Worm (Caenorhabditis elegans) whole organism, L2 larva: Measurements from ENCODE around the gene sumv-1.

Source experiments
- C34F6.9 ChIP-seq: fragments of 150-350 bp; optimal IDR thresholded peaks from 2 replicates; lab custom pipeline; 2014; ENCODE audit warnings: missing biosample characterization, missing genetic modification characterization
- F13H6.1 ChIP-seq: sonication (generic microtip); optimal IDR thresholded peaks from 2 replicates; lab custom pipeline; 2016; ENCODE audit warnings: missing genetic modification characterization, missing compliant biosample characterization
- R02D3.7 ChIP-seq: fragments of 150-350 bp; optimal IDR thresholded peaks from 2 replicates; lab custom pipeline; 2014; ENCODE audit warnings: missing biosample characterization, missing genetic modification characterization
- Y55F3AM.14 ChIP-seq: fragments of 200-800 bp; sonication (Bioruptor generic); optimal IDR thresholded peaks from 2 replicates; lab custom pipeline; 2018; ENCODE audit warnings: mild to moderate bottlenecking, missing genetic modification characterization, missing compliant biosample characterization
- ZK546.5 ChIP-seq: sonication (generic microtip); optimal IDR thresholded peaks from 2 replicates; lab custom pipeline; 2017; ENCODE audit warnings: missing biosample characterization, missing genetic modification characterization
- alr-1 ChIP-seq: fragments of 150-350 bp; optimal IDR thresholded peaks from 2 replicates; lab custom pipeline; 2014; ENCODE audit warnings: missing biosample characterization, missing genetic modification characterization
- aly-2 ChIP-seq: fragments of 150-350 bp; optimal IDR thresholded peaks from 2 replicates; lab custom pipeline; 2014; ENCODE audit warnings: missing biosample characterization, missing genetic modification characterization
- ama-1 ChIP-seq: fragments of 150-350 bp; optimal IDR thresholded peaks from 2 replicates; lab custom pipeline; 2018; ENCODE audit warnings: inconsistent platforms
- blmp-1 ChIP-seq: sonication (generic microtip); optimal IDR thresholded peaks from 2 replicates; lab custom pipeline; 2017; ENCODE audit warnings: missing genetic modification characterization, mild to moderate bottlenecking, missing compliant biosample characterization, antibody characterized with exemption, moderate library complexity; ENCODE audit not compliant: insufficient read depth
- ceh-82 ChIP-seq: fragments of 150-350 bp; optimal IDR thresholded peaks from 2 replicates; lab custom pipeline; 2014; ENCODE audit warnings: missing biosample characterization, missing genetic modification characterization
- dmd-4 ChIP-seq: sonication (generic microtip); optimal IDR thresholded peaks from 2 replicates; lab custom pipeline; 2017; ENCODE audit warnings: missing biosample characterization, missing genetic modification characterization
- egl-27 ChIP-seq: sonication (generic microtip); optimal IDR thresholded peaks from 3 replicates; lab custom pipeline; 2017; ENCODE audit warnings: missing biosample characterization, missing genetic modification reagents, missing genetic modification characterization
- elt-1 ChIP-seq: fragments of 150-350 bp; optimal IDR thresholded peaks from 2 replicates; lab custom pipeline; 2014; ENCODE audit warnings: missing biosample characterization, missing genetic modification characterization
- elt-3 ChIP-seq: sonication (generic microtip); optimal IDR thresholded peaks from 2 replicates; lab custom pipeline; 2017; ENCODE audit warnings: missing biosample characterization, missing genetic modification characterization
- fos-1 ChIP-seq: fragments of 150-350 bp; optimal IDR thresholded peaks from 2 replicates; lab custom pipeline; 2014; ENCODE audit warnings: missing biosample characterization, missing genetic modification characterization
- gmeb-1 ChIP-seq: fragments of 150-350 bp; optimal IDR thresholded peaks from 2 replicates; lab custom pipeline; 2014; ENCODE audit warnings: missing biosample characterization, missing genetic modification characterization
- lin-13 ChIP-seq: fragments of 150-350 bp; optimal IDR thresholded peaks from 2 replicates; lab custom pipeline; 2014; ENCODE audit warnings: missing biosample characterization, missing genetic modification reagents, missing genetic modification characterization
- lin-39 ChIP-seq: fragments of 150-350 bp; optimal IDR thresholded peaks from 2 replicates; lab custom pipeline; 2014; ENCODE audit warnings: missing biosample characterization, missing genetic modification reagents, missing genetic modification characterization
- lsy-2 ChIP-seq, 2 experiments: fragments of 150-350 bp in 1 of 2; sonication (generic microtip) in 1 of 2; optimal IDR thresholded peaks; 2 replicates each; lab custom pipeline; 2014 to 2017; ENCODE audit warnings: missing biosample characterization in 2 of 2, missing genetic modification characterization in 2 of 2
- mab-5 ChIP-seq: fragments of 150-350 bp; optimal IDR thresholded peaks from 2 replicates; lab custom pipeline; 2014; ENCODE audit warnings: missing biosample characterization, missing genetic modification characterization
- mbf-1 ChIP-seq: sonication (generic microtip); optimal IDR thresholded peaks from 2 replicates; lab custom pipeline; 2017; ENCODE audit warnings: missing biosample characterization, missing genetic modification characterization
- mdl-1 ChIP-seq, 2 experiments: fragments of 150-350 bp in 1 of 2; sonication (generic microtip) in 1 of 2; optimal IDR thresholded peaks; 2 replicates each; lab custom pipeline; 2017; ENCODE audit warnings: missing biosample characterization in 2 of 2, missing genetic modification characterization in 2 of 2
- nhr-12 ChIP-seq: fragments of 150-350 bp; optimal IDR thresholded peaks from 2 replicates; lab custom pipeline; 2014; ENCODE audit warnings: missing biosample characterization, missing genetic modification characterization
- nhr-129 ChIP-seq: fragments of 150-350 bp; optimal IDR thresholded peaks from 2 replicates; lab custom pipeline; 2014; ENCODE audit warnings: missing biosample characterization, missing genetic modification characterization
- nhr-21 ChIP-seq: fragments of 150-350 bp; optimal IDR thresholded peaks from 2 replicates; lab custom pipeline; 2014; ENCODE audit warnings: missing biosample characterization, missing genetic modification characterization
- nhr-23 ChIP-seq: fragments of 150-350 bp; optimal IDR thresholded peaks from 2 replicates; lab custom pipeline; 2014; ENCODE audit warnings: missing biosample characterization, missing genetic modification reagents, missing genetic modification characterization
- nhr-25 ChIP-seq: fragments of 150-350 bp; sonication (generic microtip); optimal IDR thresholded peaks from 3 replicates; lab custom pipeline; 2014; ENCODE audit warnings: missing biosample characterization, missing genetic modification characterization
- nhr-77 ChIP-seq: fragments of 150-350 bp; optimal IDR thresholded peaks from 2 replicates; lab custom pipeline; 2014; ENCODE audit warnings: missing biosample characterization, missing genetic modification characterization
- peb-1 ChIP-seq: fragments of 150-350 bp; optimal IDR thresholded peaks from 2 replicates; lab custom pipeline; 2014; ENCODE audit warnings: missing biosample characterization, missing genetic modification characterization
- sem-4 ChIP-seq: fragments of 150-350 bp; optimal IDR thresholded peaks from 2 replicates; lab custom pipeline; 2014; ENCODE audit warnings: missing biosample characterization, missing genetic modification reagents, missing genetic modification characterization
- skn-1 ChIP-seq: sonication (generic microtip); optimal IDR thresholded peaks from 2 replicates; lab custom pipeline; 2017; ENCODE audit warnings: missing biosample characterization, missing genetic modification characterization
- sma-3 ChIP-seq: sonication (generic microtip); optimal IDR thresholded peaks from 2 replicates; lab custom pipeline; 2016; ENCODE audit warnings: missing genetic modification reagents, missing genetic modification characterization, missing compliant biosample characterization
- sma-9 ChIP-seq, 2 experiments: fragments of 150-350 bp in 1 of 2; sonication (generic microtip) in 1 of 2; optimal IDR thresholded peaks; 2 replicates each; lab custom pipeline; 2014 to 2016; ENCODE audit warnings: missing genetic modification characterization in 2 of 2, mild to moderate bottlenecking in 1 of 2, missing biosample characterization in 1 of 2, missing compliant biosample characterization in 1 of 2, missing genetic modification reagents in 1 of 2, moderate library complexity in 1 of 2
- unc-39 ChIP-seq: fragments of 150-350 bp; optimal IDR thresholded peaks from 2 replicates; lab custom pipeline; 2014; ENCODE audit warnings: missing biosample characterization, missing genetic modification characterization
- unc-55 ChIP-seq: fragments of 150-350 bp; sonication (generic microtip); optimal IDR thresholded peaks from 3 replicates; lab custom pipeline; 2014; ENCODE audit warnings: missing biosample characterization, missing genetic modification reagents, missing genetic modification characterization
- unc-62 ChIP-seq: fragments of 150-350 bp; optimal IDR thresholded peaks from 2 replicates; lab custom pipeline; 2014; ENCODE audit warnings: missing biosample characterization, missing genetic modification reagents, missing genetic modification characterization
- zag-1 ChIP-seq: fragments of 150-350 bp; optimal IDR thresholded peaks from 2 replicates; lab custom pipeline; 2014; ENCODE audit warnings: missing biosample characterization, missing genetic modification characterization
- ztf-1 ChIP-seq: fragments of 200-800 bp; sonication (Bioruptor generic); conservative IDR thresholded peaks from 2 replicates; pipeline ENCODE4 v1.3.6; 2022; ENCODE audit warnings: missing genetic modification characterization, missing compliant biosample characterization
- ztf-11 ChIP-seq: sonication (generic microtip); optimal IDR thresholded peaks from 2 replicates; lab custom pipeline; 2017; ENCODE audit warnings: missing biosample characterization, missing genetic modification characterization

Gene sumv-1

DNA sequence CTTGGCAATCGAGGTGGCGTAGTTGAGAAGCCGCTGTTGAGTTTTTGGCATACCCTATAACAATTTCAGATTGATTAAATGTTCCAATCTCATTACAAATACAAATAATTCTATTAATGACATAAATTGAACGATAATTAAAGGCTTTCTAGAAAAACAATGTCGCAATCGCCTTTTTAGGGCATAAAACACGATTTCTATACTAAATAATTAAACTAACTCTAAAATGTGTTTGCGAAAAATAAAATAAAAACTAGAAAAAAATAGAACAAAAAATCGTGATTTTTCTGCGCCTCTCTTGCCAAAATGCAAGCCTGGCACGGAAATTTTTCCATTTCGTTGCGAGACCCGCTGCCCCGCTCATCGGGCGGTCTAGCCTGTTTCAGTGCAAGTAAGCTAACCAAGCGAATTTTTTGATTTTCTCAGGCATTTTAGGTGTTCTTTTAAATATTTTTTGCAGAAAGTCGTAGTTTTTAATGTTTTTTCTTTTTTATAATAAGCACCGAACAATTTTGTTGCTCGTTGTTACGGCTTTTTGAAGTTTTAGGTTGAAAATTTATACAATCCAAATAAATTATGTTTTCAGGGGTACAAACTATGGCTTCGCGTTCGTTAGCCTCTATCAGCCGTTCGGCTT, 26.0 kb downstream of the sumv-1 start, which contains the start of the genes C34E10.12, C34E10.10 and atp-2 (continued):
- peak; percentile 89 for TF ChIP-seq sma-3 (GFP tag; lab: Kevin White, UChicago)
- no peak for TF ChIP-seq mbf-1 (tag; lab: Kevin White, UChicago)
- TF ChIP-seq blmp-1, result peak; percentile 36
- TF ChIP-seq nhr-12 (tag; lab: Kevin White, UChicago), result no peak

ce11 chrIII:5225321-5225720, 28.7 kb downstream of the sumv-1 start, which contains the start of gene nex-1:
TSS of gene nex-1 (plus strand) at chrIII:5225621.
- no peak for TF ChIP-seq nhr-12 (tag; lab: Kevin White, UChicago)
- no peak for TF ChIP-seq ama-1 (lab: Kevin White, UChicago)
- TF ChIP-seq sma-3 (GFP tag; lab: Kevin White, UChicago), result no peak
- TF ChIP-seq aly-2, result no peak
- TF ChIP-seq nhr-129 (tag; lab: Kevin White, UChicago), result no peak
- no peak for TF ChIP-seq gmeb-1 (tag; lab: Kevin White, UChicago)
- no peak for TF ChIP-seq mab-5 (tag; lab: Kevin White, UChicago)
- no peak for TF ChIP-seq mbf-1 (tag; lab: Kevin White, UChicago)
- TF ChIP-seq lin-13 (GFP tag; lab: Kevin White, UChicago), result no peak
- TF ChIP-seq C34F6.9, result no peak
- no peak for TF ChIP-seq lin-39 (tag; lab: Kevin White, UChicago)
- TF ChIP-seq lsy-2 (tag; optimal IDR thresholded peaks at IDR 0.05; lab: Kevin White, UChicago), result no peak
- TF ChIP-seq mdl-1 (tag; optimal IDR thresholded peaks at IDR 0.05; lab: Kevin White, UChicago), result no peak
- TF ChIP-seq sma-9 (GFP tag; optimal IDR thresholded peaks at IDR 0.05; lab: Kevin White, UChicago), result no peak
- TF ChIP-seq sma-9 (tag; optimal IDR thresholded peaks at IDR 0.05; lab: Kevin White, UChicago), result no peak
- TF ChIP-seq nhr-23 (tag; lab: Kevin White, UChicago), result no peak
- TF ChIP-seq unc-55, result no peak
- no peak for TF ChIP-seq unc-62 (GFP tag; lab: Kevin White, UChicago)
- TF ChIP-seq ceh-82 (tag; lab: Kevin White, UChicago), result no peak
- no peak for TF ChIP-seq elt-1
- no peak for TF ChIP-seq zag-1 (tag; lab: Kevin White, UChicago)

DNA sequence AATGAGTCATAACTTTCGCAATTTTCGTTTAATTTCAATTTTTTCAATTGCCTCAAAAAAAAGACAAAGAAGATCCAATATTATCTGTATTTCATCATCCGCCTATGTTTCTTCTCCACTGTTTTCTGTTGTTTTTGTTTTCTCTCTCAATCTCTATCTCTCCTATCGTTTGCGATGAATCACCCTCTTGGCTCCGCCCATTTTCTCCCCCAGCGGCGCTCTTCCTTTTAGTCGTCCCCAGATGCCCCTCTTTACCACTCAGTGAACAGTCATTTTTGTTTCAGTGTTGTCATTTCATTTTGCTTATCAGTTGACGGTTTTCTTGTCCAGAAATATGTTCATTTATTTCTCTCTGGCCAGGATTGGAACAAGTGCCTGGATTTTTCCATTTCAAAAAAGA, 29.1 kb downstream of the sumv-1 start:
- no peak for TF ChIP-seq sem-4 (tag; lab: Kevin White, UChicago)
- TF ChIP-seq nhr-12 (tag; lab: Kevin White, UChicago), result no peak
- TF ChIP-seq elt-3 (tag; lab: Kevin White, UChicago), result no peak
- peak; percentile 61 for TF ChIP-seq nhr-129 (tag; lab: Kevin White, UChicago)
- TF ChIP-seq skn-1, result no peak
- no peak for TF ChIP-seq egl-27 (tag; lab: Kevin White, UChicago)
- TF ChIP-seq alr-1 (tag; lab: Kevin White, UChicago), result no peak
- TF ChIP-seq nhr-25 (tag; lab: Kevin White, UChicago), result no peak
- peak; percentile 51 for TF ChIP-seq C34F6.9
- no peak for TF ChIP-seq nhr-21 (tag; lab: Kevin White, UChicago)
- peak; percentile 94 for TF ChIP-seq fos-1
- TF ChIP-seq unc-55, result peak; percentile 63
- TF ChIP-seq unc-62 (GFP tag; lab: Kevin White, UChicago), result no peak
- TF ChIP-seq sma-3 (GFP tag; lab: Kevin White, UChicago), result peak; percentile 47
- TF ChIP-seq ceh-82 (tag; lab: Kevin White, UChicago), result no peak
- TF ChIP-seq dmd-4 (tag; lab: Kevin White, UChicago), result no peak

DNA sequence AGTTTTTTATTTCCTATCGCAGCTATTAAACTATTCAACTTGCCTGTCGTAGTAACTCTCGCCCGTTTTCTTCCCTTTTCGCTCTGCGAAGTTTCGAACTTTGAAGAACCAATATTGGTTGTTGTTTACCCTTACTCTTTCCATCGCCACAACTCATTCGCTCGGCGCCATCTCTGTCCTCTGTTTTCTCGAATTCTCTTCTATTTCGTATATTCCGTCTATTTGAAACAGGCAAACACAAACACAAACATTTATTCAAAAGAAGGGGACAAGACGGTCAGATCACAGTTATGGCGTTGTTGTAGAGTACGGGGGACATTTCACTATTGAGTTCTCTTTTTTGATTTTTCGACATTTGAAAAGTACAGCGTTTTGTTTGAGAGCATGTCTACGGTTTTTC, 31.2 kb downstream of the sumv-1 start:
- TF ChIP-seq nhr-129 (tag; lab: Kevin White, UChicago), result peak; percentile 62
- peak; percentile 60 for TF ChIP-seq F13H6.1 (tag; lab: Kevin White, UChicago)
- TF ChIP-seq elt-1, result no peak
- no peak for TF ChIP-seq elt-3 (tag; lab: Kevin White, UChicago)

- no peak for TF ChIP-seq Y55F3AM.14
- no peak for TF ChIP-seq C34F6.9
- no peak for TF ChIP-seq sma-9 (GFP tag; optimal IDR thresholded peaks at IDR 0.05; lab: Kevin White, UChicago)
- no peak for TF ChIP-seq sma-9 (tag; optimal IDR thresholded peaks at IDR 0.05; lab: Kevin White, UChicago)
- no peak for TF ChIP-seq ztf-1 (GFP tag; lab: Robert Waterston, UW)
- TF ChIP-seq peb-1, result no peak
- TF ChIP-seq unc-39 (tag; lab: Kevin White, UChicago), result no peak
- TF ChIP-seq gmeb-1 (tag; lab: Kevin White, UChicago), result no peak
- TF ChIP-seq ztf-11 (tag; lab: Kevin White, UChicago), result no peak
- no peak for TF ChIP-seq lin-39 (tag; lab: Kevin White, UChicago)
- no peak for TF ChIP-seq egl-27 (tag; lab: Kevin White, UChicago)
- TF ChIP-seq ZK546.5 (tag; lab: Kevin White, UChicago), result no peak
- no peak for TF ChIP-seq alr-1 (tag; lab: Kevin White, UChicago)
- TF ChIP-seq zag-1 (tag; lab: Kevin White, UChicago), result no peak
- TF ChIP-seq nhr-12 (tag; lab: Kevin White, UChicago), result no peak
- TF ChIP-seq nhr-77, result no peak
- no peak for TF ChIP-seq sma-3 (GFP tag; lab: Kevin White, UChicago)
- TF ChIP-seq R02D3.7 (tag; lab: Kevin White, UChicago), result no peak
- no peak for TF ChIP-seq fos-1
- no peak for TF ChIP-seq skn-1
These were observed 32.2 kb downstream of the sumv-1 start for ce11 chrIII:5221820-5222219.
